Fruit fly (Drosophila melanogaster) whole organism, wandering third instar larva: ENCODE results near the gene unc-45.

Experiments
- Abd-B ChIP-seq: fragments of >200 bp; optimal IDR thresholded peaks from 2 replicates; lab custom pipeline; 2017; ENCODE audit warnings: missing biosample characterization, missing genetic modification characterization
- CG32264 ChIP-seq: fragments of 200-800 bp; sonication (Bioruptor generic); optimal IDR thresholded peaks from 2 replicates; lab custom pipeline; 2016; ENCODE audit warnings: missing biosample characterization, missing genetic modification characterization
- CrebA ChIP-seq: fragments of 200-800 bp; sonication (Bioruptor generic); optimal IDR thresholded peaks from 2 replicates; lab custom pipeline; 2016; ENCODE audit warnings: missing biosample characterization, mild to moderate bottlenecking, missing genetic modification characterization, borderline replicate concordance
- Dfd ChIP-seq: fragments of >200 bp; optimal IDR thresholded peaks from 2 replicates; lab custom pipeline; 2017; ENCODE audit warnings: missing biosample characterization, missing genetic modification characterization
- Dif ChIP-seq: fragments of 200-275, 200-300 bp; sonication (Bioruptor generic); optimal IDR thresholded peaks from 2 replicates; lab custom pipeline; 2018; ENCODE audit warnings: missing biosample characterization, missing genetic modification characterization; ENCODE audit not compliant: partially characterized antibody
- GATAd ChIP-seq: sonication (Bioruptor generic); optimal IDR thresholded peaks from 2 replicates; lab custom pipeline; 2016; ENCODE audit warnings: missing biosample characterization, missing genetic modification characterization
- HLH106 ChIP-seq: fragments of 200-800 bp; optimal IDR thresholded peaks from 3 replicates; lab custom pipeline; 2019; ENCODE audit warnings: missing biosample characterization, mild to moderate bottlenecking, missing genetic modification characterization, moderate library complexity
- Hnf4 ChIP-seq: fragments of 200-800 bp; sonication (Bioruptor generic); optimal IDR thresholded peaks from 2 replicates; lab custom pipeline; 2016; ENCODE audit warnings: missing biosample characterization, mild to moderate bottlenecking, missing genetic modification characterization
- Hr78 ChIP-seq: fragments of >200 bp; optimal IDR thresholded peaks from 2 replicates; lab custom pipeline; 2017; ENCODE audit warnings: missing biosample characterization, missing genetic modification characterization
- Hr83 ChIP-seq: fragments of 200-300 bp; sonication (Bioruptor generic); optimal IDR thresholded peaks from 2 replicates; lab custom pipeline; 2016; ENCODE audit warnings: missing biosample characterization, mild to moderate bottlenecking, missing genetic modification characterization, moderate library complexity; ENCODE audit not compliant: poor library complexity, severe bottlenecking
- Jra ChIP-seq: sonication (Bioruptor generic); optimal IDR thresholded peaks from 2 replicates; lab custom pipeline; 2016; ENCODE audit warnings: missing biosample characterization, missing genetic modification characterization
- Mio ChIP-seq: sonication (Bioruptor generic); optimal IDR thresholded peaks from 2 replicates; lab custom pipeline; 2016; ENCODE audit warnings: missing biosample characterization, missing genetic modification characterization
- Myc ChIP-seq: fragments of >200 bp; optimal IDR thresholded peaks from 2 replicates; lab custom pipeline; 2017
- N ChIP-seq: fragments of >200 bp; optimal IDR thresholded peaks from 2 replicates; lab custom pipeline; 2018; ENCODE audit warnings: missing biosample characterization, missing external identifiers, missing genetic modification characterization
- OdsH ChIP-seq: fragments of 200-800 bp; sonication (Bioruptor generic); optimal IDR thresholded peaks from 2 replicates; lab custom pipeline; 2016; ENCODE audit warnings: missing biosample characterization, mild to moderate bottlenecking, missing genetic modification characterization
- Rel ChIP-seq, 2 experiments: fragments of 200-800 bp; sonication (Bioruptor generic) in 1 of 2; optimal IDR thresholded peaks; 2 replicates in 1 of 2; 3 replicates in 1 of 2; lab custom pipeline; 2016 to 2019; ENCODE audit warnings: mild to moderate bottlenecking in 2 of 2, missing biosample characterization in 2 of 2, missing genetic modification characterization in 2 of 2, moderate library complexity in 1 of 2
- br ChIP-seq: fragments of 200-800 bp; sonication (Bioruptor generic); optimal IDR thresholded peaks from 2 replicates; lab custom pipeline; 2016; ENCODE audit warnings: missing biosample characterization, missing genetic modification characterization
- brk ChIP-seq: fragments of 200-800 bp; sonication (Bioruptor generic); optimal IDR thresholded peaks from 2 replicates; lab custom pipeline; 2016; ENCODE audit warnings: missing biosample characterization, mild to moderate bottlenecking, missing genetic modification characterization
- dl ChIP-seq, 2 experiments: fragments of 175-275, 200-275 bp in 1 of 2; fragments of 200-275 bp in 1 of 2; sonication (Bioruptor generic); optimal IDR thresholded peaks; lab custom pipeline; 2018; ENCODE audit warnings: mild to moderate bottlenecking in 2 of 2, missing biosample characterization in 2 of 2, missing genetic modification characterization in 2 of 2, moderate library complexity in 2 of 2; ENCODE audit not compliant: partially characterized antibody in 2 of 2, insufficient read depth in 1 of 2
- ey ChIP-seq: fragments of 200-800 bp; sonication (Bioruptor generic); optimal IDR thresholded peaks from 2 replicates; lab custom pipeline; 2016; ENCODE audit warnings: missing biosample characterization, missing genetic modification characterization
- foxo ChIP-seq, 2 experiments: fragments of 200-800 bp; sonication (Bioruptor generic); optimal IDR thresholded peaks; 2 replicates in 1 of 2; 3 replicates in 1 of 2; lab custom pipeline; 2016 to 2017; ENCODE audit warnings: missing biosample characterization in 2 of 2, missing genetic modification characterization in 2 of 2
- jim ChIP-seq: fragments of 175-275, 200-325 bp; sonication (Bioruptor generic); optimal IDR thresholded peaks from 2 replicates; lab custom pipeline; 2016; ENCODE audit warnings: missing biosample characterization, mild to moderate bottlenecking, missing genetic modification characterization
- pan ChIP-seq: fragments of >200 bp; optimal IDR thresholded peaks from 2 replicates; lab custom pipeline; 2017
- psq ChIP-seq: fragments of 200-800 bp; sonication (Bioruptor generic); optimal IDR thresholded peaks from 3 replicates; lab custom pipeline; 2017; ENCODE audit warnings: missing biosample characterization, mild to moderate bottlenecking, missing genetic modification characterization, moderate library complexity
- rgr ChIP-seq: fragments of 200-800 bp; sonication (Bioruptor generic); optimal IDR thresholded peaks from 3 replicates; lab custom pipeline; 2016; ENCODE audit warnings: missing biosample characterization, mild to moderate bottlenecking, missing genetic modification characterization
- sv ChIP-seq: fragments of 200-800 bp; sonication (Bioruptor generic); optimal IDR thresholded peaks from 3 replicates; lab custom pipeline; 2016; ENCODE audit warnings: missing biosample characterization, missing genetic modification characterization
- tai ChIP-seq: sonication (Bioruptor generic); optimal IDR thresholded peaks from 2 replicates; lab custom pipeline; 2016; ENCODE audit warnings: missing biosample characterization, missing genetic modification characterization
- usp ChIP-seq: fragments of >200 bp; optimal IDR thresholded peaks from 2 replicates; lab custom pipeline; 2017; ENCODE audit warnings: missing biosample characterization, missing genetic modification characterization
- woc ChIP-seq: sonication (Bioruptor generic); optimal IDR thresholded peaks from 2 replicates; lab custom pipeline; 2016; ENCODE audit warnings: missing biosample characterization, mild to moderate bottlenecking, missing genetic modification characterization

The unc-45 gene

dm6 chr3R:7993506-7993905 lies 39.6 kb upstream of the unc-45 start:
- no peak for TF ChIP-seq Jra
- TF ChIP-seq Dfd = peak; percentile 72
- TF ChIP-seq CG32264 (GFP tag; lab: Kevin White, UChicago) = no peak
- TF ChIP-seq Dif (GFP tag; lab: Kevin White, UChicago) = peak; percentile 27
- TF ChIP-seq Rel (GFP tag; optimal IDR thresholded peaks at IDR 0.05; lab: Kevin White, UChicago) = no peak
- peak; percentile 2 for TF ChIP-seq Rel (tag; optimal IDR thresholded peaks at IDR 0.05; lab: Kevin White, UChicago)

- TF ChIP-seq GATAd (GFP tag; lab: Kevin White, UChicago) = no peak
- no peak for TF ChIP-seq CrebA (GFP tag; lab: Kevin White, UChicago)
- TF ChIP-seq HLH106 (tag; lab: Kevin White, UChicago) = no peak
- TF ChIP-seq sv (GFP tag; lab: Kevin White, UChicago) = no peak
- TF ChIP-seq psq = no peak
- TF ChIP-seq jim = no peak
- TF ChIP-seq Hnf4 (GFP tag; lab: Kevin White, UChicago) = no peak
- no peak for TF ChIP-seq OdsH (GFP tag; lab: Kevin White, UChicago)
Observed at dm6 chr3R:7994629-7995028, 38.5 kb upstream of the unc-45 start.

dm6 chr3R:7995722-7996121 lies 37.4 kb upstream of the unc-45 start, which contains the start of gene Elovl7:
TSS of gene Elovl7 (minus strand) at chr3R:7995852.
- no peak for TF ChIP-seq Myc (lab: Kevin White, UChicago)
- no peak for TF ChIP-seq dl (GFP tag; optimal IDR thresholded peaks at IDR 0.05; lab: Kevin White, UChicago; ENCODE audit: insufficient read depth in 1 of 2, partially characterized antibody in 2 of 2)
- no peak for TF ChIP-seq Mio (GFP tag; lab: Kevin White, UChicago)
- TF ChIP-seq ey = no peak
- no peak for TF ChIP-seq sv (GFP tag; lab: Kevin White, UChicago)

dm6 chr3R:7998778-7999177 lies 34.3 kb upstream of the unc-45 start:
- TF ChIP-seq Hr78 (GFP tag; lab: Kevin White, UChicago) (no peak), sv (GFP tag; lab: Kevin White, UChicago) (no peak), usp (GFP tag; lab: Kevin White, UChicago) (no peak), ey (no peak)

dm6 chr3R:7999530-8000116 lies 33.5 kb upstream of the unc-45 start, which contains the start of gene PIG-H:
TSS of gene PIG-H (plus strand) at chr3R:7999832.
- TF ChIP-seq Hnf4 (GFP tag; lab: Kevin White, UChicago) (no peak), br (no peak), pan (no peak), brk (GFP tag; lab: Kevin White, UChicago) (peak; percentile 52), jim (no peak), OdsH (GFP tag; lab: Kevin White, UChicago) (no peak), Dif (GFP tag; lab: Kevin White, UChicago) (peak; percentile 60), Myc (lab: Kevin White, UChicago) (no peak), Abd-B (no peak), sv (GFP tag; lab: Kevin White, UChicago) (no peak), Dfd (no peak), Mio (GFP tag; lab: Kevin White, UChicago) (no peak), rgr (GFP tag; lab: Kevin White, UChicago) (no peak), N (GFP tag; lab: Kevin White, UChicago) (peak; percentile 20), foxo (GFP tag; optimal IDR thresholded peaks at IDR 0.05; lab: Kevin White, UChicago) (no peak), woc (GFP tag; lab: Kevin White, UChicago) (no peak), GATAd (GFP tag; lab: Kevin White, UChicago) (no peak), tai (GFP tag; lab: Kevin White, UChicago) (peak; percentile 46), Hr78 (GFP tag; lab: Kevin White, UChicago) (no peak), CG32264 (GFP tag; lab: Kevin White, UChicago) (no peak), Hr83 (GFP tag; lab: Kevin White, UChicago) (no peak)
